Worm (Caenorhabditis elegans) whole organism, mixed stage, embryonic: ENCODE results near the gene F09B9.5.

Experiments used
- M03D4.4 ChIP-seq: sonication (generic microtip); optimal IDR thresholded peaks from 2 replicates; lab custom pipeline; 2017; ENCODE audit warnings: mild to moderate bottlenecking, missing genetic modification characterization, missing compliant biosample characterization
- bed-3 ChIP-seq: fragments of 200-800 bp; sonication (Bioruptor generic); optimal IDR thresholded peaks from 3 replicates; lab custom pipeline; 2018; ENCODE audit warnings: mild to moderate bottlenecking, missing genetic modification characterization, moderate library complexity, missing compliant biosample characterization
- blmp-1 ChIP-seq: fragments of 150-350 bp; optimal IDR thresholded peaks from 2 replicates; lab custom pipeline; 2014; ENCODE audit warnings: missing biosample characterization, missing genetic modification characterization
- ceh-39 ChIP-seq: fragments of 150-350 bp; optimal IDR thresholded peaks from 2 replicates; lab custom pipeline; 2014; ENCODE audit warnings: missing biosample characterization, missing genetic modification characterization
- ceh-43 ChIP-seq: fragments of 200-800 bp; sonication (Bioruptor generic); optimal IDR thresholded peaks from 2 replicates; lab custom pipeline; 2018; ENCODE audit warnings: mild to moderate bottlenecking, missing genetic modification characterization, moderate library complexity, missing compliant biosample characterization
- ceh-83 ChIP-seq: fragments of 200-800 bp; sonication (Bioruptor generic); optimal IDR thresholded peaks from 2 replicates; lab custom pipeline; 2018; ENCODE audit warnings: mild to moderate bottlenecking, missing genetic modification characterization, missing compliant biosample characterization
- ces-1 ChIP-seq: fragments of 150-350 bp; optimal IDR thresholded peaks from 2 replicates; lab custom pipeline; 2014; ENCODE audit warnings: missing biosample characterization, missing genetic modification reagents, missing genetic modification characterization
- cnd-1 ChIP-seq: fragments of 200-800 bp; sonication (Bioruptor generic); optimal IDR thresholded peaks from 2 replicates; lab custom pipeline; 2018; ENCODE audit warnings: mild to moderate bottlenecking, missing genetic modification characterization, missing compliant biosample characterization
- drap-1 ChIP-seq: fragments of 200-800 bp; sonication (Bioruptor generic); optimal IDR thresholded peaks from 3 replicates; lab custom pipeline; 2018; ENCODE audit warnings: mild to moderate bottlenecking, missing genetic modification characterization, missing compliant biosample characterization
- elt-1 ChIP-seq: sonication (generic microtip); optimal IDR thresholded peaks from 2 replicates; lab custom pipeline; 2017; ENCODE audit warnings: missing genetic modification characterization, mild to moderate bottlenecking, missing compliant biosample characterization, antibody characterized with exemption, moderate library complexity, borderline replicate concordance; ENCODE audit not compliant: insufficient read depth
- elt-3 ChIP-seq: fragments of 150-350 bp; optimal IDR thresholded peaks from 2 replicates; lab custom pipeline; 2014; ENCODE audit warnings: missing biosample characterization, missing genetic modification characterization
- flh-1 ChIP-seq: fragments of 200-800 bp; sonication (Bioruptor generic); optimal IDR thresholded peaks from 2 replicates; lab custom pipeline; 2018; ENCODE audit warnings: mild to moderate bottlenecking, missing genetic modification characterization, moderate library complexity, missing compliant biosample characterization
- ham-2 ChIP-seq: fragments of 200-800 bp; sonication (Bioruptor generic); optimal IDR thresholded peaks from 2 replicates; lab custom pipeline; 2018; ENCODE audit warnings: mild to moderate bottlenecking, missing genetic modification characterization, missing compliant biosample characterization
- hlh-1 ChIP-seq: fragments of 150-350 bp; optimal IDR thresholded peaks from 2 replicates; lab custom pipeline; 2014; ENCODE audit warnings: missing biosample characterization, missing genetic modification reagents, missing genetic modification characterization
- lin-13 ChIP-seq: fragments of 150-350 bp; optimal IDR thresholded peaks from 2 replicates; lab custom pipeline; 2014; ENCODE audit warnings: missing biosample characterization, missing genetic modification characterization
- lin-32 ChIP-seq: fragments of 200-800 bp; sonication (Bioruptor generic); optimal IDR thresholded peaks from 2 replicates; lab custom pipeline; 2018; ENCODE audit warnings: mild to moderate bottlenecking, missing genetic modification characterization, missing compliant biosample characterization
- lsy-2 ChIP-seq: fragments of 150-350 bp; optimal IDR thresholded peaks from 2 replicates; lab custom pipeline; 2014; ENCODE audit warnings: missing biosample characterization, missing genetic modification characterization
- mab-5 ChIP-seq: fragments of 150-350 bp; optimal IDR thresholded peaks from 2 replicates; lab custom pipeline; 2014; ENCODE audit warnings: missing biosample characterization, missing genetic modification characterization
- mep-1 ChIP-seq: fragments of 150-350 bp; optimal IDR thresholded peaks from 2 replicates; lab custom pipeline; 2017; ENCODE audit warnings: missing biosample characterization, missing genetic modification reagents, missing genetic modification characterization, inconsistent platforms
- nhr-2 ChIP-seq: fragments of 150-350 bp; optimal IDR thresholded peaks from 2 replicates; lab custom pipeline; 2014; ENCODE audit warnings: missing biosample characterization, missing genetic modification characterization
- nhr-237 ChIP-seq: fragments of 150-350 bp; optimal IDR thresholded peaks from 2 replicates; lab custom pipeline; 2014; ENCODE audit warnings: missing biosample characterization, missing genetic modification characterization
- nhr-28 ChIP-seq: fragments of 150-350 bp; optimal IDR thresholded peaks from 2 replicates; lab custom pipeline; 2014; ENCODE audit warnings: missing biosample characterization, missing genetic modification characterization
- nhr-76 ChIP-seq: sonication (generic microtip); optimal IDR thresholded peaks from 2 replicates; lab custom pipeline; 2017; ENCODE audit warnings: missing biosample characterization, missing genetic modification characterization
- pha-4 ChIP-seq: fragments of 150-350 bp; optimal IDR thresholded peaks from 2 replicates; lab custom pipeline; 2018; ENCODE audit warnings: missing biosample characterization, missing genetic modification reagents, missing genetic modification characterization
- sem-2 ChIP-seq: fragments of 200-800 bp; sonication (Bioruptor generic); optimal IDR thresholded peaks from 2 replicates; lab custom pipeline; 2018; ENCODE audit warnings: mild to moderate bottlenecking, missing genetic modification characterization, missing compliant biosample characterization
- snpc-4 ChIP-seq: fragments of 150-350 bp; optimal IDR thresholded peaks from 2 replicates; lab custom pipeline; 2014; ENCODE audit warnings: missing biosample characterization, missing genetic modification characterization
- sptf-1 ChIP-seq: sonication (generic microtip); optimal IDR thresholded peaks from 2 replicates; lab custom pipeline; 2017; ENCODE audit warnings: mild to moderate bottlenecking, missing genetic modification characterization, moderate library complexity, missing compliant biosample characterization
- tbx-8 ChIP-seq: fragments of 200-800 bp; sonication (Bioruptor generic); optimal IDR thresholded peaks from 2 replicates; lab custom pipeline; 2018; ENCODE audit warnings: mild to moderate bottlenecking, missing genetic modification characterization, moderate library complexity, missing compliant biosample characterization
- unc-120 ChIP-seq: sonication (generic microtip); optimal IDR thresholded peaks from 2 replicates; lab custom pipeline; 2017; ENCODE audit warnings: missing genetic modification characterization, missing compliant biosample characterization; ENCODE audit not compliant: poor library complexity, severe bottlenecking
- unc-39 ChIP-seq: fragments of 150-350 bp; optimal IDR thresholded peaks from 2 replicates; lab custom pipeline; 2014; ENCODE audit warnings: missing biosample characterization, missing genetic modification characterization
- unc-62 ChIP-seq: fragments of 150-350 bp; optimal IDR thresholded peaks from 2 replicates; lab custom pipeline; 2014; ENCODE audit warnings: missing biosample characterization, missing genetic modification reagents, missing genetic modification characterization
- zip-8 ChIP-seq: fragments of 150-350 bp; optimal IDR thresholded peaks from 2 replicates; lab custom pipeline; 2014; ENCODE audit warnings: missing biosample characterization, missing genetic modification characterization

F09B9.5 gene

DNA sequence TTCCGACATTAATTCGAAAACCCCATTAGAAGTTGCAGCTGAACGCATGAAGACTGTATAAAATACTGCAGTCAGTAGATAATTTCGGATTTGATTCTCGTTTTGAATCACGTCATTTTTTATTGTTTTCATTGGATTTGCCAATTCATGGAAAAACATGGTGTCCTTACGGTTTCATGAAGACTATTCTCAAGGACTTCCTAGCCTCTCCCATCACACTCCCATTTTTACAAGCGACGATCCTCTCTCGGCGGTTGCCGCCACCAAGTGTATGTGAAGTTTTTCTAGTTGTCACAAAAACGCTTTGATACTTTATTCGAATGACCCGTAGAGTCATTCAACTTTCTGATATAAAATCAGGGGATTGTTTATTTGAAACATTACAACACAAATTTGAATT, 35.2 kb downstream of the F09B9.5 start:
- TF ChIP-seq M03D4.4 (tag; lab: Kevin White, UChicago) = no peak
- no peak for TF ChIP-seq unc-62 (GFP tag; lab: Kevin White, UChicago)
- TF ChIP-seq sptf-1 (tag; lab: Kevin White, UChicago) = no peak
- no peak for TF ChIP-seq lin-32 (GFP tag; lab: Kevin White, UChicago)
- TF ChIP-seq mab-5 (tag; lab: Kevin White, UChicago) = no peak

DNA sequence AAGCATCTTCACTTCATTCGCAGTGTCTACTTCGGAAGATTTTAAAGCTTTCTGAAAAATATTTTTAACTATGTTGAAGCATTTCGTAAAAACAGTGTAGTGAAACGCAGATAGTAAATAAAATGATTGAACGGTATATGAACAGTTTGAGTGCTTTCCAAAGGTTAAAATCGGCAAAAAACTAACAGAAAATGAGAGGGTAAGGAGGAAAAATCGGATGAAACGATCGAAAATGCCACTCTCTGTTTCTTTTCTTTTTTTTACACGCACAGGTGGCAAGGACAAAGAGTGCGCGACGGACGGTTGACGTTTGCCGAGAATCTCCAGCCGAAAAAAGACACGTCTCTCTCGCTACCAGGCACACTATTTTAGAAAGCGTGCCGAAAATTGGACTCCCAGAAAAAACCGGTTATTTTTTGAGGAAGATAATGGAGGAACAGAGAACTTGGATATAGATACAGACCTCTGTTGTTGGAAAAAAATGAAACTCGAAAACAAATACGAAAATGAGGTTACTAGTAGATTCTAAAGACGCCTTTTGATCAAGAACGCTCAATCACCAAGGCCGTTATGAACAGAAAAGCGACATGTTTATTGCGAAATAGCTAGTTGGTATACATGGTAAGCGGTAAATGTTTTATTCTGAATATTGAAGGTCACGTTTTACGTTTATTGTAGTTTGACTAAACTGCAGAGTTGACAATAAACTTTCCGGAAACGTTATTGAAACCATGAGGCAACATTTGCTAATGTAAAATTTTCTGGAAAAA, 39.9 kb downstream of the F09B9.5 start, which contains the start of gene myrf-2:
Gene myrf-2, minus strand, starts transcription at position 51 of the 770 bp plus-strand sequence.
- TF ChIP-seq nhr-237 (tag; lab: Kevin White, UChicago) = no peak
- TF ChIP-seq mep-1 (tag; lab: Kevin White, UChicago) = no peak
- no peak for TF ChIP-seq flh-1 (GFP tag; lab: Kevin White, UChicago)
- TF ChIP-seq snpc-4 (tag; lab: Kevin White, UChicago) = no peak
- no peak for TF ChIP-seq elt-3 (tag; lab: Kevin White, UChicago)
- no peak for TF ChIP-seq M03D4.4 (tag; lab: Kevin White, UChicago)
- no peak for TF ChIP-seq ceh-83 (GFP tag; lab: Kevin White, UChicago)
- no peak for TF ChIP-seq sem-2 (GFP tag; lab: Kevin White, UChicago)
- TF ChIP-seq, all 35 proteins: peak for 0

DNA sequence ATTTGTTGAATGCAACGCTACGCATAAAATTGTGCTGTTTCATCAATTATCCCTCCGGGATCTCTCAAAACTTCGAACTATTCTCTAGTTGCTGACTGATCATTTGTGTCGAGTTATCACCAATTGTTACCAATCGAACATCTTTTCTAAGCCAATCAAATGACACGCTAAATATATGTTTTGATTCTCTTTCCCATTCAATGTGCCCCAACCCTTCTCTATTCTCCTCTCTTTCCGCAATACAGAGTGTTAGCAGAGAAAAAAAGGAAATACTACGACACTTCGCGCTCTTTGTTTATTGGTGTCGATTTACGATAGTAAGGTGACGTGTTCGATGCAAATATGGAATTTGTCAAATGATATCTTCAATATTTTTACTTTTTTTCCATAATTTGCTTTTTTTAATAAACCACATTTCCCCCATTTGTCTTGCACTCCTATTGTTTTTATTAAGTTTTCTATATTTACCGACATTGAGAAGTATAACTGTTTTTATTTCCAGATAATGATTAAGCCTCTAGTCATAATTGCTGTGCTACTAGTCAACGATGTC, 42.7 kb downstream of the F09B9.5 start, which contains the start of gene nucb-1:
Gene nucb-1, plus strand, starts transcription at position 503 of the 553 bp plus-strand sequence.
- no peak for TF ChIP-seq elt-1 (tag; lab: Kevin White, UChicago)
- TF ChIP-seq mep-1 (tag; lab: Kevin White, UChicago) = peak; percentile 46
- peak; percentile 43 for TF ChIP-seq pha-4 (tag; lab: Kevin White, UChicago)
- TF ChIP-seq snpc-4 (tag; lab: Kevin White, UChicago) = no peak
- no peak for TF ChIP-seq zip-8
- peak; percentile 5 for TF ChIP-seq unc-39 (tag; lab: Kevin White, UChicago)
- peak; percentile 4 for TF ChIP-seq drap-1
- no peak for TF ChIP-seq mab-5 (tag; lab: Kevin White, UChicago)
- peak; percentile 52 for TF ChIP-seq hlh-1 (tag; lab: Kevin White, UChicago)
- no peak for TF ChIP-seq lin-32 (GFP tag; lab: Kevin White, UChicago)
- no peak for TF ChIP-seq blmp-1 (tag; lab: Kevin White, UChicago)
- peak; percentile 68 for TF ChIP-seq ceh-39 (tag; lab: Kevin White, UChicago)
- TF ChIP-seq ces-1 (GFP tag; lab: Kevin White, UChicago) = peak; percentile 58
- no peak for TF ChIP-seq nhr-28
- peak; percentile 75 for TF ChIP-seq unc-62 (GFP tag; lab: Kevin White, UChicago)
- TF ChIP-seq bed-3 (GFP tag; lab: Kevin White, UChicago) = no peak
- peak; percentile 70 for TF ChIP-seq nhr-237 (tag; lab: Kevin White, UChicago)
- no peak for TF ChIP-seq elt-3 (tag; lab: Kevin White, UChicago)
- TF ChIP-seq unc-120 (tag; lab: Kevin White, UChicago) = peak; percentile 69
- no peak for TF ChIP-seq cnd-1 (tag; lab: Kevin White, UChicago)
- peak; percentile 47 for TF ChIP-seq lsy-2 (tag; lab: Kevin White, UChicago)

DNA sequence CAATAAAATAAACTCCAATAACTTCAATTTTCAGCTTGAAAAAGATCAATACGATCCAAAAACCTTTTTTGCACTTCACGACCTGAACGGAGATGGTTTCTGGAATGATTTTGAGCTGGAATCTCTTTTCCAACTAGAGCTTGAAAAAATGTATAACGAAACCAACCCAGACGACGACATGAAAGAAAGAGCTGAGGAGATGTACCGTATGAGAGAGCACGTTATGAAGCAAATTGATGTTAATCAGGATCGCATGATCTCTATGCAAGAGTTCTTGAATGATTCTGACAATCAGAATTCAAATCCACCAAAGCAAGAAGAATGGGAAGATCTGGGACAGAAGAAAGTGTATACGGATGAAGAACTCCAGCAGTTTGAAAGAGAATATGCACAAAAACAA, 44.6 kb downstream of the F09B9.5 start:
- no peak for TF ChIP-seq tbx-8 (GFP tag; lab: Kevin White, UChicago)
- no peak for TF ChIP-seq nhr-237 (tag; lab: Kevin White, UChicago)
- TF ChIP-seq ceh-43 (GFP tag; lab: Kevin White, UChicago) = no peak
- no peak for TF ChIP-seq M03D4.4 (tag; lab: Kevin White, UChicago)
- no peak for TF ChIP-seq elt-1 (tag; lab: Kevin White, UChicago)
- TF ChIP-seq mep-1 (tag; lab: Kevin White, UChicago) = no peak
- TF ChIP-seq nhr-76 (tag; lab: Kevin White, UChicago) = no peak
- TF ChIP-seq nhr-28 = no peak
- no peak for TF ChIP-seq hlh-1 (tag; lab: Kevin White, UChicago)
- no peak for TF ChIP-seq unc-120 (tag; lab: Kevin White, UChicago)
- TF ChIP-seq zip-8 = no peak
- TF ChIP-seq flh-1 (GFP tag; lab: Kevin White, UChicago) = no peak
- TF ChIP-seq cnd-1 (tag; lab: Kevin White, UChicago) = no peak
- no peak for TF ChIP-seq lin-13 (tag; lab: Kevin White, UChicago)
- TF ChIP-seq lin-32 (GFP tag; lab: Kevin White, UChicago) = no peak
- TF ChIP-seq nhr-2 (tag; lab: Kevin White, UChicago) = no peak
- TF ChIP-seq ham-2 (GFP tag; lab: Kevin White, UChicago) = no peak
- no peak for TF ChIP-seq ceh-39 (tag; lab: Kevin White, UChicago)
- no peak for TF ChIP-seq drap-1
- TF ChIP-seq ceh-83 (GFP tag; lab: Kevin White, UChicago) = no peak
